Worm (Caenorhabditis elegans): ENCODE results near the gene paqr-2.

Gene paqr-2

ce11 chrIII:5375001-5375532, 4.7 kb downstream of the paqr-2 start (continued):
- TF ChIP-seq lin-26 (GFP tag; IDR thresholded peaks at IDR 0.05) (no peak), lag-1 (GFP tag; IDR thresholded peaks at IDR 0.05) (no peak), efl-1 (GFP tag; optimal IDR thresholded peaks at IDR 0.05) (peak; percentile 46)

ce11 chrIII:5373715-5374114, 6.0 kb downstream of the paqr-2 start:
- no peak for TF ChIP-seq ceh-27 (GFP tag; optimal IDR thresholded peaks at IDR 0.05)
- no peak for TF ChIP-seq snpc-1.3 (tag; optimal IDR thresholded peaks at IDR 0.05; ENCODE audit: insufficient read depth)
- no peak for TF ChIP-seq nhr-80 (tag; optimal IDR thresholded peaks at IDR 0.05)
- TF ChIP-seq hmg-20 (GFP tag; IDR thresholded peaks at IDR 0.05): no peak
- no peak for TF ChIP-seq ekl-4 (GFP tag; IDR thresholded peaks at IDR 0.05)
- no peak for TF ChIP-seq Y95B8A.8 (GFP tag; IDR thresholded peaks at IDR 0.05)
- TF ChIP-seq lin-35 (GFP tag; optimal IDR thresholded peaks at IDR 0.05): no peak
- no peak for TF ChIP-seq gei-17 (GFP tag; optimal IDR thresholded peaks at IDR 0.05)
- no peak for TF ChIP-seq B0261.1 (tag; optimal IDR thresholded peaks at IDR 0.05)
- no peak for TF ChIP-seq hmg-1.2 (GFP tag; IDR thresholded peaks at IDR 0.05)
- no peak for TF ChIP-seq mxl-1 (tag; optimal IDR thresholded peaks at IDR 0.05)
- TF ChIP-seq mes-4 (tag; optimal IDR thresholded peaks at IDR 0.05): no peak
- TF ChIP-seq tbx-9 (tag; optimal IDR thresholded peaks at IDR 0.05; ENCODE audit: borderline replicate concordance): no peak
- no peak for TF ChIP-seq ceh-58 (GFP tag; IDR thresholded peaks at IDR 0.05)
- no peak for TF ChIP-seq zfh-2 (GFP tag; conservative IDR thresholded peaks at IDR 0.05)

- no peak for TF ChIP-seq tlf-1 (GFP tag; optimal IDR thresholded peaks at IDR 0.05)
- no peak for TF ChIP-seq rpc-1 (optimal IDR thresholded peaks at IDR 0.05)
- no peak for TF ChIP-seq rpc-1 (tag; optimal IDR thresholded peaks at IDR 0.05)
- no peak for TF ChIP-seq ztf-18 (tag; optimal IDR thresholded peaks at IDR 0.05)
- no peak for TF ChIP-seq let-607 (tag; optimal IDR thresholded peaks at IDR 0.05)
- peak; percentile 18 for TF ChIP-seq attf-5 (GFP tag; optimal IDR thresholded peaks at IDR 0.05)
- no peak for TF ChIP-seq ztf-6 (GFP tag; IDR thresholded peaks at IDR 0.05)
- TF ChIP-seq nhr-80 (tag; optimal IDR thresholded peaks at IDR 0.05): peak; percentile 19
- TF ChIP-seq nfya-1 (tag; optimal IDR thresholded peaks at IDR 0.05; ENCODE audit: borderline replicate concordance, insufficient read depth): no peak
- TF ChIP-seq Y79H2A.3 (GFP tag; conservative IDR thresholded peaks at IDR 0.05): no peak
- TF ChIP-seq efl-1 (GFP tag; optimal IDR thresholded peaks at IDR 0.05): no peak
- no peak for TF ChIP-seq nfyb-1 (GFP tag; IDR thresholded peaks at IDR 0.05)
- 0 out of 2 replicates have a peak, but pooled peaks have one; percentile 17 for TF ChIP-seq mcd-1 (GFP tag; IDR thresholded peaks at IDR 0.05)
- TF ChIP-seq zim-3 (tag; optimal IDR thresholded peaks at IDR 0.05): no peak
- TF ChIP-seq ztf-25 (GFP tag; IDR thresholded peaks at IDR 0.05): no peak
- no peak for TF ChIP-seq mes-4 (tag; optimal IDR thresholded peaks at IDR 0.05)
- TF ChIP-seq egl-44 (GFP tag; IDR thresholded peaks at IDR 0.05): no peak
- no peak for TF ChIP-seq nhr-90 (tag; optimal IDR thresholded peaks at IDR 0.05)
- no peak for TF ChIP-seq attf-3 (GFP tag; conservative IDR thresholded peaks at IDR 0.05)
- TF ChIP-seq ets-4 (GFP tag; optimal IDR thresholded peaks at IDR 0.05): no peak
- TF ChIP-seq dpl-1 (GFP tag; optimal IDR thresholded peaks at IDR 0.05): no peak
- no peak for TF ChIP-seq ama-1 (optimal IDR thresholded peaks at IDR 0.05)
- no peak for TF ChIP-seq ama-1 (GFP tag; optimal IDR thresholded peaks at IDR 0.05)
- TF ChIP-seq repo-1 (tag; optimal IDR thresholded peaks at IDR 0.05): no peak
- 0 out of 2 replicates have a peak, but pooled peaks have one; percentile 11 for TF ChIP-seq K11D2.4 (GFP tag; IDR thresholded peaks at IDR 0.05)
- no peak for TF ChIP-seq Y53G8AR.9 (GFP tag; conservative IDR thresholded peaks at IDR 0.05)
- TF ChIP-seq F23B12.7 (tag; optimal IDR thresholded peaks at IDR 0.05; ENCODE audit: insufficient read depth): no peak
- no peak for TF ChIP-seq mel-28 (tag; optimal IDR thresholded peaks at IDR 0.05; ENCODE audit: borderline replicate concordance)
- TF ChIP-seq lin-40 (tag; optimal IDR thresholded peaks at IDR 0.05): no peak
- TF ChIP-seq rec-8 (tag; optimal IDR thresholded peaks at IDR 0.05): no peak
- no peak for TF ChIP-seq somi-1 (GFP tag; optimal IDR thresholded peaks at IDR 0.05)
These were observed 6.8 kb downstream of the paqr-2 start for ce11 chrIII:5372884-5373283.
